Worm (Caenorhabditis elegans): ENCODE results near the gene chil-14.

DNA sequence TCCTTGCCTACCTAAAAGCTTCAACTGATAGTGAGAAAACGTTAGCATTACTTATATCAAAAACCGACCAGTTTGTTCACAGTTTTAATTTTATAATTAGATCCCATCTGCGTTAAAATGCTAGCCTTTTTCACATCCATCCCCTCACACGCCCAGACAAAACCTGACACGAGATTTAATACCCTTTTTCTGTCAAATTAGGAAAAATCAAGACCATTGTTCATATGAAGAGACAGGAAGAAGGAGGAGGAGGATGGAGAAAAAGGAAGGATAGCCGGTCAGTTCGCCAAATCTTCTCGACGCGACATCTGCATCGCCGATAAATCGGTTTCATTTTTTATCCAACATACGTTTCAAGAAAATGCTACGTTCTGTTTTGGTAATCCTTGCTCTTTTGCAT lies 7.1 kb upstream of the chil-14 start, which contains the start of gene cnc-3:
- TF ChIP-seq saeg-2 (GFP tag; IDR thresholded peaks at IDR 0.05) = no peak
- TF ChIP-seq fkh-10 (GFP tag; optimal IDR thresholded peaks at IDR 0.05) = no peak
- TF ChIP-seq ces-1 (GFP tag; optimal IDR thresholded peaks at IDR 0.05) = no peak
- no peak for TF ChIP-seq lin-13 (GFP tag; optimal IDR thresholded peaks at IDR 0.05)
- no peak for TF ChIP-seq dve-1 (tag; optimal IDR thresholded peaks at IDR 0.05; ENCODE audit: insufficient read depth)
- no peak for TF ChIP-seq egl-27 (tag; optimal IDR thresholded peaks at IDR 0.05)
- no peak for TF ChIP-seq pha-4 (GFP tag; IDR thresholded peaks at IDR 0.05)
- no peak for TF ChIP-seq pha-4 (tag; optimal IDR thresholded peaks at IDR 0.05)
- no peak for TF ChIP-seq hlh-11 (tag; optimal IDR thresholded peaks at IDR 0.05)
- TF ChIP-seq ceh-20 (GFP tag; IDR thresholded peaks at IDR 0.05) = no peak
